Fruit fly (Drosophila melanogaster) whole organism, embryonic: ENCODE data around the gene CG15638.

Source experiments
- CG11093 ChIP-seq: fragments of 200-800 bp; sonication (Bioruptor generic); IDR thresholded peaks from 3 replicates; pipeline ENCODE4 v1.3.6; 2022; ENCODE audit warnings: missing biosample characterization, missing genetic modification characterization
- CG11247 ChIP-seq: fragments of 200-800 bp; sonication (Bioruptor generic); IDR thresholded peaks from 2 replicates; pipeline ENCODE4 v1.3.6; 2022; ENCODE audit warnings: missing biosample characterization, missing genetic modification characterization
- CG11456 ChIP-seq: fragments of 200-800 bp; sonication (Bioruptor generic); IDR thresholded peaks from 3 replicates; pipeline ENCODE4 v1.3.6; 2022; ENCODE audit warnings: missing biosample characterization, missing genetic modification characterization
- CG12104 ChIP-seq: fragments of 200-800 bp; sonication (Bioruptor generic); optimal IDR thresholded peaks from 3 replicates; lab custom pipeline; 2016; ENCODE audit warnings: missing biosample characterization, missing genetic modification characterization
- CG3847 ChIP-seq: fragments of 200-800 bp; sonication (Bioruptor generic); IDR thresholded peaks from 2 replicates; pipeline ENCODE4 v1.3.6; 2022; ENCODE audit warnings: missing biosample characterization, missing genetic modification characterization
- CG4617 ChIP-seq: fragments of 200-800 bp; sonication (Bioruptor generic); optimal IDR thresholded peaks from 3 replicates; lab custom pipeline; 2016; ENCODE audit warnings: missing biosample characterization, missing genetic modification characterization, borderline replicate concordance
- CG4820 ChIP-seq: fragments of 200-800 bp; sonication (Bioruptor generic); optimal IDR thresholded peaks from 3 replicates; lab custom pipeline; 2016; ENCODE audit warnings: missing biosample characterization, missing genetic modification characterization
- CG6654 ChIP-seq: fragments of 200-800 bp; sonication (Bioruptor generic); optimal IDR thresholded peaks from 2 replicates; lab custom pipeline; 2017; ENCODE audit warnings: missing biosample characterization, mild to moderate bottlenecking, missing genetic modification characterization
- CG8478 ChIP-seq: fragments of >200 bp; optimal IDR thresholded peaks from 2 replicates; lab custom pipeline; 2018
- Dip2 ChIP-seq: fragments of 200-800 bp; sonication (Bioruptor generic); IDR thresholded peaks from 2 replicates; pipeline ENCODE4 v1.3.6; 2022; ENCODE audit warnings: missing biosample characterization, missing genetic modification characterization
- Doc2 ChIP-seq: fragments of 200-800 bp; sonication (Bioruptor generic); IDR thresholded peaks from 2 replicates; pipeline ENCODE4 v1.3.6; 2022; ENCODE audit warnings: missing biosample characterization, missing genetic modification characterization
- Doc3 ChIP-seq: fragments of 200-800 bp; sonication (Bioruptor generic); IDR thresholded peaks from 3 replicates; pipeline ENCODE4 v1.3.6; 2022; ENCODE audit warnings: missing biosample characterization, missing genetic modification characterization; ENCODE audit not compliant: partially characterized antibody
- ERR ChIP-seq: fragments of 200-800 bp; sonication (Bioruptor generic); optimal IDR thresholded peaks from 2 replicates; lab custom pipeline; 2016; ENCODE audit warnings: missing biosample characterization, missing genetic modification characterization
- HHEX ChIP-seq: fragments of 200-800 bp; sonication (Bioruptor generic); optimal IDR thresholded peaks from 3 replicates; lab custom pipeline; 2017; ENCODE audit warnings: missing biosample characterization, mild to moderate bottlenecking, missing genetic modification characterization, missing genetic modification reagents
- Hey ChIP-seq: fragments of 200-800 bp; sonication (Bioruptor generic); optimal IDR thresholded peaks from 3 replicates; lab custom pipeline; 2018; ENCODE audit warnings: missing biosample characterization, mild to moderate bottlenecking, missing genetic modification characterization
- Hmr ChIP-seq: fragments of 200-800 bp; sonication (Bioruptor generic); optimal IDR thresholded peaks from 3 replicates; lab custom pipeline; 2017; ENCODE audit warnings: mild to moderate bottlenecking, missing biosample characterization, missing genetic modification reagents, missing genetic modification characterization
- Hmx ChIP-seq: fragments of 200-800 bp; sonication (Bioruptor generic); optimal IDR thresholded peaks from 2 replicates; lab custom pipeline; 2016; ENCODE audit warnings: missing biosample characterization, missing genetic modification characterization
- Jarid2 ChIP-seq: fragments of 200-800 bp; sonication (Bioruptor generic); optimal IDR thresholded peaks from 3 replicates; lab custom pipeline; 2017; ENCODE audit warnings: mild to moderate bottlenecking, missing biosample characterization, missing genetic modification reagents, missing genetic modification characterization
- MBD-R2 ChIP-seq: fragments of 200-800 bp; sonication (Bioruptor generic); IDR thresholded peaks from 2 replicates; pipeline ENCODE4 v1.3.6; 2022; ENCODE audit warnings: missing biosample characterization, missing genetic modification characterization
- Meics ChIP-seq: fragments of 200-800 bp; sonication (Bioruptor generic); optimal IDR thresholded peaks from 2 replicates; lab custom pipeline; 2017; ENCODE audit warnings: missing biosample characterization, mild to moderate bottlenecking, missing genetic modification characterization
- Nf-YB ChIP-seq: fragments of 200-800 bp; sonication (Bioruptor generic); optimal IDR thresholded peaks from 3 replicates; lab custom pipeline; 2019; ENCODE audit warnings: missing biosample characterization, mild to moderate bottlenecking, missing genetic modification characterization, moderate library complexity
- Nf-YC ChIP-seq: fragments of 200-800 bp; optimal IDR thresholded peaks from 3 replicates; lab custom pipeline; 2019; ENCODE audit warnings: missing biosample characterization, mild to moderate bottlenecking, missing genetic modification characterization, moderate library complexity
- Sox100B ChIP-seq: fragments of 200-800 bp; sonication (Bioruptor generic); optimal IDR thresholded peaks from 3 replicates; lab custom pipeline; 2018; ENCODE audit warnings: missing biosample characterization, mild to moderate bottlenecking, missing genetic modification characterization
- Trl ChIP-seq, 3 experiments: fragments of >200 bp in 2 of 3; fragments of 200-800 bp in 1 of 3; sonication (Bioruptor generic) in 1 of 3; optimal IDR thresholded peaks; 2 replicates in 1 of 3; 3 replicates in 2 of 3; lab custom pipeline; 2016 to 2017; ENCODE audit warnings: missing biosample characterization in 1 of 3, missing genetic modification characterization in 1 of 3
- bbx ChIP-seq: fragments of 200-800 bp; sonication (Bioruptor generic); IDR thresholded peaks from 2 replicates; pipeline ENCODE4 v1.3.6; 2022; ENCODE audit warnings: missing biosample characterization, missing genetic modification characterization; ENCODE audit not compliant: partially characterized antibody
- bigmax ChIP-seq: fragments of 200-800 bp; sonication (Bioruptor generic); optimal IDR thresholded peaks from 2 replicates; lab custom pipeline; 2018; ENCODE audit warnings: missing biosample characterization, mild to moderate bottlenecking, missing genetic modification characterization
- chif ChIP-seq, 2 experiments: fragments of 200-800 bp; sonication (Bioruptor generic); optimal IDR thresholded peaks; 3 replicates each; lab custom pipeline; 2016; ENCODE audit warnings: missing biosample characterization in 2 of 2, missing genetic modification characterization in 2 of 2
- cwo ChIP-seq: fragments of 200-800 bp; sonication (Bioruptor generic); optimal IDR thresholded peaks from 3 replicates; lab custom pipeline; 2017; ENCODE audit warnings: missing biosample characterization, missing genetic modification characterization, mild to moderate bottlenecking, moderate library complexity, missing genetic modification reagents
- dysf ChIP-seq: fragments of 200-800 bp; sonication (Bioruptor generic); IDR thresholded peaks from 3 replicates; pipeline ENCODE4 v1.3.6; 2022; ENCODE audit warnings: missing biosample characterization, missing genetic modification characterization
- ems ChIP-seq: fragments of 200-800 bp; sonication (Bioruptor generic); optimal IDR thresholded peaks from 3 replicates; lab custom pipeline; 2016; ENCODE audit warnings: missing biosample characterization, missing genetic modification characterization
- eve ChIP-seq, 2 experiments: fragments of >200 bp; optimal IDR thresholded peaks; 2 replicates each; lab custom pipeline; 2017; ENCODE audit warnings: missing biosample characterization in 2 of 2, missing genetic modification characterization in 2 of 2
- gcm ChIP-seq: fragments of 200-800 bp; sonication (Bioruptor generic); optimal IDR thresholded peaks from 2 replicates; lab custom pipeline; 2019; ENCODE audit warnings: missing biosample characterization, mild to moderate bottlenecking, missing genetic modification characterization, moderate library complexity
- gem ChIP-seq: fragments of 200-800 bp; sonication (Bioruptor generic); optimal IDR thresholded peaks from 2 replicates; lab custom pipeline; 2019; ENCODE audit warnings: missing biosample characterization, mild to moderate bottlenecking, missing genetic modification characterization, moderate library complexity
- gsb ChIP-seq: fragments of 200-800 bp; sonication (Bioruptor generic); IDR thresholded peaks from 2 replicates; pipeline ENCODE4 v1.3.6; 2022; ENCODE audit warnings: missing biosample characterization, missing genetic modification characterization
- h ChIP-seq: fragments of >200 bp; optimal IDR thresholded peaks from 2 replicates; lab custom pipeline; 2017
- lbe ChIP-seq: fragments of 200-800 bp; sonication (Bioruptor generic); optimal IDR thresholded peaks from 2 replicates; lab custom pipeline; 2016; ENCODE audit warnings: missing biosample characterization, mild to moderate bottlenecking, missing genetic modification characterization
- mirr ChIP-seq: fragments of 200-800 bp; sonication (Bioruptor generic); optimal IDR thresholded peaks from 3 replicates; lab custom pipeline; 2018; ENCODE audit warnings: missing biosample characterization, mild to moderate bottlenecking, missing genetic modification characterization
- nau ChIP-seq: fragments of 200-800 bp; sonication (Bioruptor generic); optimal IDR thresholded peaks from 3 replicates; lab custom pipeline; 2017; ENCODE audit warnings: missing biosample characterization, mild to moderate bottlenecking, missing genetic modification characterization, missing genetic modification reagents
- odd ChIP-seq: fragments of 200-800 bp; sonication (Bioruptor generic); optimal IDR thresholded peaks from 2 replicates; lab custom pipeline; 2017; ENCODE audit warnings: missing biosample characterization, mild to moderate bottlenecking, missing genetic modification characterization
- pnt ChIP-seq: fragments of 200-800 bp; sonication (Bioruptor generic); optimal IDR thresholded peaks from 3 replicates; lab custom pipeline; 2016; ENCODE audit warnings: missing biosample characterization, missing genetic modification characterization
- prd ChIP-seq, 3 experiments: fragments of >200 bp in 2 of 3; fragments of 200-800 bp in 1 of 3; sonication (Bioruptor generic) in 1 of 3; optimal IDR thresholded peaks in 2 of 3; IDR thresholded peaks in 1 of 3; 2 replicates in 2 of 3; 3 replicates in 1 of 3; pipeline versions ENCODE4 v1.3.6 to Lab custom; 2017 to 2022; ENCODE audit warnings: missing biosample characterization in 1 of 3, missing genetic modification characterization in 1 of 3
- sc ChIP-seq, 3 experiments: fragments of >200 bp in 2 of 3; fragments of 200-800 bp in 1 of 3; sonication (Bioruptor generic) in 1 of 3; optimal IDR thresholded peaks; 2 replicates in 2 of 3; 3 replicates in 1 of 3; lab custom pipeline; 2017; ENCODE audit warnings: mild to moderate bottlenecking in 1 of 3, missing biosample characterization in 1 of 3, missing genetic modification characterization in 1 of 3, missing genetic modification reagents in 1 of 3
- schlank ChIP-seq: fragments of 200-800 bp; sonication (Bioruptor generic); optimal IDR thresholded peaks from 2 replicates; lab custom pipeline; 2018; ENCODE audit warnings: missing biosample characterization, mild to moderate bottlenecking, missing genetic modification characterization
- sr ChIP-seq: fragments of 200-800 bp; sonication (Bioruptor generic); IDR thresholded peaks from 3 replicates; pipeline ENCODE4 v1.3.6; 2022; ENCODE audit warnings: missing biosample characterization, missing genetic modification characterization
- tgo ChIP-seq: fragments of 200-800 bp; sonication (Bioruptor generic); IDR thresholded peaks from 3 replicates; pipeline ENCODE4 v1.3.6; 2022; ENCODE audit warnings: missing biosample characterization, missing genetic modification characterization
- tup ChIP-seq: fragments of 200-800 bp; sonication (Bioruptor generic); optimal IDR thresholded peaks from 2 replicates; lab custom pipeline; 2016; ENCODE audit warnings: missing biosample characterization, mild to moderate bottlenecking, missing genetic modification characterization, moderate library complexity
- wor ChIP-seq: fragments of 200-800 bp; sonication (Bioruptor generic); IDR thresholded peaks from 2 replicates; pipeline ENCODE4 v1.3.6; 2022; ENCODE audit warnings: missing biosample characterization, missing genetic modification characterization
- yki ChIP-seq: fragments of >200 bp; optimal IDR thresholded peaks from 3 replicates; lab custom pipeline; 2018

CG15638 gene

DNA sequence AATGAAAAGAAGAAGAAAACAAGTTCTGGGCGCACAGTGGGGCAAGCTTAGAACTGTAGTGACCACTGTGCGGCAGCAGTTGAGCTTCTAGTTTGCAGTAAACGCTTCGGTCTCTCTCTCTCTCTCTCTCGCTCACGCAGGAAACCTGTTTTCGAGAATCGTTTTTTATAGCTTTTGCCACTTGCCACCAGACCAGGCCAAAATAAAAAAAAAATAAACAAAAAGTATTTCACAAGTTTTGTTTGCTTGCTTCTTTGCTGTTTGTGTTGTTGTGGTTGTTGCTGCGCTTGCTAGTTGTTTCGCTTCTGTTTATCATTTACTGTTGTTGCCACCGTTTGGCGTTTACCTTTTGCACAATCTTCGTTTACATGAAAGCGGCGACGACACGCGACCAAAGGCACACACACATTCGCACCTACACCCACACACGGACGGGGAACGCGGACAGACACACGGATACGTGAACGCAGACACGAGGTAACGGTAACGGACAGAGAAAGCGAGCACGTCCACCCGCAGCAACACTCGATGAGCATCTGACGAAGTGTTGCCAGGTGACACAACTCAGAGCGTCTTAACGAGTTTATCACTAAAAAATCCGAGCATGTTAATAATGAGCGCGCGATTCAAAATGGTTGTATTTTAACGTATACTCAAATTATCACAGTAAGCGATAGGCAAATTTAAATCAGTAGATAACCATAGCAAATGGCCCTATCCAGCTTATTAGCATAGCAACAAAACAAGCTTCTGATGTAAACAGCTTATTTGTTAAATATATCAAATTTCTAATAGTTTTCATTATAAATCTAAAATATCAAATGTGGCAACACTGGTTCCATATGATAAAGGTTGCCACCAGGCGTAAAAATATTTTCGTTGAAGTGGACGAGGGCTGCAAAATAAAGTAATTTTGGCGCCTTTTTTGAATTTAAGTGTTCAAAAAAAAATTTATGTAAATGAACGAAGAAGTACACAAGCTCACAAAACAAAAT, 13.5 kb upstream of the CG15638 start, which contains the start of gene B4 (continued):
- no peak for TF ChIP-seq prd (optimal IDR thresholded peaks at IDR 0.05; lab: Kevin White, UChicago)
- peak; percentile 27; the same call in 2 of the 3 replicates for TF ChIP-seq prd (GFP tag; IDR thresholded peaks at IDR 0.05; lab: Robert Waterston, UW)
- TF ChIP-seq CG4617 (GFP tag; lab: Kevin White, UChicago), result no peak
- no peak for TF ChIP-seq Hmx (GFP tag; lab: Kevin White, UChicago)
- peak; percentile 65 for TF ChIP-seq Hmr (GFP tag; lab: Kevin White, UChicago)
- peak; percentile 25 to 60 for TF ChIP-seq Trl (optimal IDR thresholded peaks at IDR 0.05; lab: Kevin White, UChicago)
- TF ChIP-seq Trl (GFP tag; optimal IDR thresholded peaks at IDR 0.05; lab: Kevin White, UChicago), result peak; percentile 18
- peak; percentile 38; the same call in 1 of the 2 replicates for TF ChIP-seq CG3847 (GFP tag; lab: Robert Waterston, UW)
- peak in 1 of 2 experiments; percentile 55 for TF ChIP-seq eve (GFP tag; optimal IDR thresholded peaks at IDR 0.05; lab: Kevin White, UChicago)
- TF ChIP-seq CG12104 (GFP tag; lab: Kevin White, UChicago), result peak; percentile 34
- no peak for TF ChIP-seq Nf-YC (tag; lab: Kevin White, UChicago)
- TF ChIP-seq sr, result no peak; the same call in 1 of the 3 replicates
- peak; percentile 91 for TF ChIP-seq cwo (GFP tag; lab: Kevin White, UChicago)
- no peak for TF ChIP-seq CG11456
- no peak for TF ChIP-seq CG11247 (GFP tag; lab: Robert Waterston, UW)
- no peak for TF ChIP-seq tgo (GFP tag; lab: Robert Waterston, UW)
- peak; percentile 31 for TF ChIP-seq gcm (GFP tag; lab: Kevin White, UChicago)
- TF ChIP-seq chif (GFP tag; optimal IDR thresholded peaks at IDR 0.05; lab: Kevin White, UChicago), result no peak
- TF ChIP-seq CG11093 (GFP tag; lab: Robert Waterston, UW), result no peak
- TF ChIP-seq gem, result no peak
- TF ChIP-seq CG6654 (GFP tag; lab: Kevin White, UChicago), result no peak
- peak; percentile 51 for TF ChIP-seq tup (GFP tag; lab: Kevin White, UChicago)
- TF ChIP-seq Doc3 (GFP tag; lab: Robert Waterston, UW), result no peak
- peak; percentile 67 for TF ChIP-seq odd (GFP tag; lab: Kevin White, UChicago)
- no peak for TF ChIP-seq CG4820 (GFP tag; lab: Kevin White, UChicago)
- no peak for TF ChIP-seq h (lab: Kevin White, UChicago)
- TF ChIP-seq mirr, result peak; percentile 89
- TF ChIP-seq Dip2 (GFP tag; lab: Robert Waterston, UW), result no peak
- peak; percentile 34 for TF ChIP-seq HHEX (GFP tag; lab: Kevin White, UChicago)
- TF ChIP-seq ems (GFP tag; lab: Kevin White, UChicago), result no peak
- peak; percentile 88 for TF ChIP-seq Hey
- no peak for TF ChIP-seq MBD-R2 (GFP tag; lab: Robert Waterston, UW)
- TF ChIP-seq yki (lab: Kevin White, UChicago), result no peak
- peak; percentile 96 for TF ChIP-seq Jarid2 (GFP tag; lab: Kevin White, UChicago)
- no peak for TF ChIP-seq CG8478 (lab: Kevin White, UChicago)
- TF ChIP-seq ERR (GFP tag; lab: Kevin White, UChicago), result peak; percentile 37
- no peak for TF ChIP-seq gsb (GFP tag; lab: Robert Waterston, UW)
- TF ChIP-seq wor (GFP tag; lab: Robert Waterston, UW), result no peak
- no peak for TF ChIP-seq Doc2 (GFP tag; lab: Robert Waterston, UW)
- no peak for TF ChIP-seq sc (optimal IDR thresholded peaks at IDR 0.05; lab: Kevin White, UChicago)
- no peak for TF ChIP-seq sc (GFP tag; optimal IDR thresholded peaks at IDR 0.05; lab: Kevin White, UChicago)
- peak; percentile 45 for TF ChIP-seq lbe (GFP tag; lab: Kevin White, UChicago)
- TF ChIP-seq Nf-YB (GFP tag; lab: Kevin White, UChicago), result no peak
- no peak; the same call in 2 of the 3 replicates for TF ChIP-seq dysf (GFP tag; lab: Robert Waterston, UW)
- TF ChIP-seq bigmax, result peak; percentile 1
- TF ChIP-seq nau (GFP tag; lab: Kevin White, UChicago), result no peak
- TF ChIP-seq pnt, result no peak
- no peak for TF ChIP-seq Sox100B (GFP tag; lab: Kevin White, UChicago)
- peak; percentile 41 for TF ChIP-seq schlank
- peak; percentile 66 for TF ChIP-seq bbx
- TF ChIP-seq Meics (GFP tag; lab: Kevin White, UChicago), result no peak
